Worm (Caenorhabditis elegans) whole organism, mixed stage, embryonic: ENCODE measurements around the gene pup-2.

Experiments used
- ceh-39 ChIP-seq: fragments of 150-350 bp; optimal IDR thresholded peaks from 2 replicates; lab custom pipeline; 2014; ENCODE audit warnings: missing biosample characterization, missing genetic modification characterization
- cnd-1 ChIP-seq: fragments of 200-800 bp; sonication (Bioruptor generic); optimal IDR thresholded peaks from 2 replicates; lab custom pipeline; 2018; ENCODE audit warnings: mild to moderate bottlenecking, missing genetic modification characterization, missing compliant biosample characterization
- lin-13 ChIP-seq: fragments of 150-350 bp; optimal IDR thresholded peaks from 2 replicates; lab custom pipeline; 2014; ENCODE audit warnings: missing biosample characterization, missing genetic modification characterization
- mab-5 ChIP-seq: fragments of 150-350 bp; optimal IDR thresholded peaks from 2 replicates; lab custom pipeline; 2014; ENCODE audit warnings: missing biosample characterization, missing genetic modification characterization
- nhr-12 ChIP-seq: fragments of 150-350 bp; optimal IDR thresholded peaks from 2 replicates; lab custom pipeline; 2014; ENCODE audit warnings: missing biosample characterization, missing genetic modification characterization
- nhr-76 ChIP-seq: sonication (generic microtip); optimal IDR thresholded peaks from 2 replicates; lab custom pipeline; 2017; ENCODE audit warnings: missing biosample characterization, missing genetic modification characterization
- pha-4 ChIP-seq: fragments of 150-350 bp; optimal IDR thresholded peaks from 2 replicates; lab custom pipeline; 2018; ENCODE audit warnings: missing biosample characterization, missing genetic modification reagents, missing genetic modification characterization
- sem-2 ChIP-seq: fragments of 200-800 bp; sonication (Bioruptor generic); optimal IDR thresholded peaks from 2 replicates; lab custom pipeline; 2018; ENCODE audit warnings: mild to moderate bottlenecking, missing genetic modification characterization, missing compliant biosample characterization
- snpc-4 ChIP-seq: fragments of 150-350 bp; optimal IDR thresholded peaks from 2 replicates; lab custom pipeline; 2014; ENCODE audit warnings: missing biosample characterization, missing genetic modification characterization
- unc-39 ChIP-seq: fragments of 150-350 bp; optimal IDR thresholded peaks from 2 replicates; lab custom pipeline; 2014; ENCODE audit warnings: missing biosample characterization, missing genetic modification characterization
- unc-62 ChIP-seq: fragments of 150-350 bp; optimal IDR thresholded peaks from 2 replicates; lab custom pipeline; 2014; ENCODE audit warnings: missing biosample characterization, missing genetic modification reagents, missing genetic modification characterization

DNA sequence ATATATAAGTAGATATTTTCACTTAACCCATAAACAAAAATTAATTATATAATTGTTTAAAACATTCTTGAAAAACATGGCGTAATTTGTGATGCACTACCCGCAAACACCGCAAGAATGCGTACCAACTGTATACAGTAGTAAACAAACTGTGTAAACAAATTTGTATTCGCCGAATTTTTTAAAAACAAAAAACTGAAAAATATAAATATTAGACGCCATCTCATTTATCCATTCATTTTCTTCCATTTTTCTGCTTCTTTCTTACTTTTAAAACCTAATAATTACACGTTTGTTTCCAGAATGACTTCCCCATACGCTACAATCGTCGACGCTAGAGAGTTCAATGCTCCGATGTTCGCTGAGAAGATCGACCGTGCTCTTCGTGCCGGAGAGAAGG, 39.6 kb downstream of the pup-2 start, which contains the start of gene nex-1:
- no peak for TF ChIP-seq sem-2 (GFP tag; lab: Kevin White, UChicago)
- TF ChIP-seq ceh-39 (tag; lab: Kevin White, UChicago), result no peak
- TF ChIP-seq lin-13, result no peak
- no peak for TF ChIP-seq cnd-1 (tag; lab: Kevin White, UChicago)
- no peak for TF ChIP-seq unc-62 (GFP tag; lab: Kevin White, UChicago)
- no peak for TF ChIP-seq unc-39
- no peak for TF ChIP-seq pha-4 (tag; lab: Kevin White, UChicago)
- no peak for TF ChIP-seq nhr-12 (tag; lab: Kevin White, UChicago)
- no peak for TF ChIP-seq snpc-4
- TF ChIP-seq nhr-76 (tag; lab: Kevin White, UChicago), result no peak
- TF ChIP-seq mab-5, result no peak
